Fruit fly (Drosophila melanogaster): ENCODE results near the gene CG8260.
A peak's percentile ranks its signal among the peaks of the same experiment; 100 is the strongest.

The CG8260 gene

dm6 chrX:15733995-15734394 lies 22.1 kb upstream of the CG8260 start, which contains the start of the genes CG12379 and MagR (continued):
- TF ChIP-seq Max (GFP tag; optimal IDR thresholded peaks at IDR 0.05) (peak; percentile 28), Elba2 (GFP tag; optimal IDR thresholded peaks at IDR 0.05) (peak; percentile 8), CG30431 (GFP tag; optimal IDR thresholded peaks at IDR 0.05) (no peak), CG18599 (GFP tag; optimal IDR thresholded peaks at IDR 0.05) (no peak), CG30403 (GFP tag; optimal IDR thresholded peaks at IDR 0.05) (peak; percentile 74), CG17912 (GFP tag; optimal IDR thresholded peaks at IDR 0.05) (no peak), stc (GFP tag; IDR thresholded peaks at IDR 0.05) (no peak), CG12155 (GFP tag; optimal IDR thresholded peaks at IDR 0.05) (no peak), CG17802 (tag; optimal IDR thresholded peaks at IDR 0.05) (no peak), HLH4C (GFP tag; IDR thresholded peaks at IDR 0.05; ENCODE audit: partially characterized antibody) (peak; percentile 79), Spps (tag; optimal IDR thresholded peaks at IDR 0.05) (no peak), Dad (GFP tag; optimal IDR thresholded peaks at IDR 0.05) (peak; percentile 48), chm (GFP tag; IDR thresholded peaks at IDR 0.05) (no peak), CG10267 (tag; optimal IDR thresholded peaks at IDR 0.05) (peak; percentile 52), CG2199 (GFP tag; IDR thresholded peaks at IDR 0.05) (no peak), Mes4 (GFP tag; optimal IDR thresholded peaks at IDR 0.05) (peak; percentile 25), en (GFP tag; optimal IDR thresholded peaks at IDR 0.05) (no peak), CG10654 (GFP tag; optimal IDR thresholded peaks at IDR 0.05) (no peak), sisA (GFP tag; IDR thresholded peaks at IDR 0.05) (peak; percentile 58), CG9817 (tag; optimal IDR thresholded peaks at IDR 0.05) (peak; percentile 73), CG3281 (GFP tag; optimal IDR thresholded peaks at IDR 0.05) (no peak), CG10431 (GFP tag; optimal IDR thresholded peaks at IDR 0.05) (no peak), gfzf (GFP tag; optimal IDR thresholded peaks at IDR 0.05) (peak; percentile 24), hkb (optimal IDR thresholded peaks at IDR 0.05) (no peak), hkb (GFP tag; IDR thresholded peaks at IDR 0.05) (no peak), pita (GFP tag; optimal IDR thresholded peaks at IDR 0.05) (no peak), gro (GFP tag; optimal IDR thresholded peaks at IDR 0.05) (peak; percentile 68), Gsc (GFP tag; IDR thresholded peaks at IDR 0.05) (no peak), vvl (GFP tag; IDR thresholded peaks at IDR 0.05) (no peak; the same call in 1 of the 2 replicates), MESR4 (GFP tag; optimal IDR thresholded peaks at IDR 0.05) (no peak), trem (tag; optimal IDR thresholded peaks at IDR 0.05) (peak; percentile 54), bbx (GFP tag; IDR thresholded peaks at IDR 0.05; ENCODE audit: partially characterized antibody) (peak; percentile 60), sqz (GFP tag; optimal IDR thresholded peaks at IDR 0.05) (no peak), sr (GFP tag; IDR thresholded peaks at IDR 0.05) (no peak), mirr (GFP tag; optimal IDR thresholded peaks at IDR 0.05) (peak; percentile 24), lmd (GFP tag; IDR thresholded peaks at IDR 0.05) (peak; percentile 62), CG15696 (tag; optimal IDR thresholded peaks at IDR 0.05) (peak; percentile 59), Doc3 (GFP tag; IDR thresholded peaks at IDR 0.05; ENCODE audit: partially characterized antibody) (peak; percentile 78), Jarid2 (GFP tag; optimal IDR thresholded peaks at IDR 0.05) (no peak), wor (GFP tag; IDR thresholded peaks at IDR 0.05) (no peak), CG2120 (GFP tag; optimal IDR thresholded peaks at IDR 0.05) (peak; percentile 79), CG13296 (GFP tag; optimal IDR thresholded peaks at IDR 0.05) (peak; percentile 64), Hey (tag; optimal IDR thresholded peaks at IDR 0.05) (no peak), mld (GFP tag; IDR thresholded peaks at IDR 0.05; ENCODE audit: partially characterized antibody) (peak; percentile 51; the same call in 1 of the 3 replicates), CG4282 (GFP tag; optimal IDR thresholded peaks at IDR 0.05) (no peak), CG8290 (GFP tag; optimal IDR thresholded peaks at IDR 0.05) (peak; percentile 29), CG8290 (tag; optimal IDR thresholded peaks at IDR 0.05) (no peak), cato (GFP tag; optimal IDR thresholded peaks at IDR 0.05; ENCODE audit: borderline replicate concordance) (no peak), ems (GFP tag; optimal IDR thresholded peaks at IDR 0.05) (peak; percentile 39), pho (GFP tag; optimal IDR thresholded peaks at IDR 0.05) (peak; percentile 67), CG1792 (GFP tag; optimal IDR thresholded peaks at IDR 0.05) (no peak), D19A (tag; optimal IDR thresholded peaks at IDR 0.05) (peak; percentile 17)
